Fruit fly (Drosophila melanogaster) whole organism, embryonic: ENCODE data around the gene CG5235.

Experiments used
- Asciz ChIP-seq: fragments of 200-800 bp; sonication (Bioruptor generic); optimal IDR thresholded peaks from 2 replicates; lab custom pipeline; 2017; ENCODE audit warnings: missing biosample characterization, mild to moderate bottlenecking, missing genetic modification characterization, missing genetic modification reagents
- Blimp-1 ChIP-seq: fragments of 200-800 bp; sonication (Bioruptor generic); optimal IDR thresholded peaks from 3 replicates; lab custom pipeline; 2018; ENCODE audit warnings: missing biosample characterization, missing genetic modification characterization, mild to moderate bottlenecking, moderate library complexity, missing genetic modification reagents
- CG1024 ChIP-seq: fragments of 200-800 bp; sonication (Bioruptor generic); IDR thresholded peaks from 2 replicates; pipeline ENCODE4 v1.3.6; 2022; ENCODE audit warnings: missing biosample characterization, missing genetic modification characterization
- CG10267 ChIP-seq: fragments of 200-800 bp; sonication (Bioruptor generic); optimal IDR thresholded peaks from 2 replicates; lab custom pipeline; 2018; ENCODE audit warnings: missing biosample characterization, mild to moderate bottlenecking, missing genetic modification characterization, moderate library complexity
- CG11247 ChIP-seq: fragments of 200-800 bp; sonication (Bioruptor generic); IDR thresholded peaks from 2 replicates; pipeline ENCODE4 v1.3.6; 2022; ENCODE audit warnings: missing biosample characterization, missing genetic modification characterization
- CG11723 ChIP-seq: fragments of 200-800 bp; sonication (Bioruptor generic); optimal IDR thresholded peaks from 2 replicates; lab custom pipeline; 2017; ENCODE audit warnings: missing biosample characterization, mild to moderate bottlenecking, missing genetic modification characterization
- CG13287 ChIP-seq: fragments of 200-800 bp; sonication (Bioruptor generic); IDR thresholded peaks from 2 replicates; pipeline ENCODE4 v1.3.6; 2022; ENCODE audit warnings: missing biosample characterization, missing genetic modification characterization; ENCODE audit not compliant: partially characterized antibody
- CG13296 ChIP-seq: fragments of 200-800 bp; sonication (Bioruptor generic); optimal IDR thresholded peaks from 3 replicates; lab custom pipeline; 2018; ENCODE audit warnings: missing biosample characterization, mild to moderate bottlenecking, missing genetic modification characterization
- CG14441 ChIP-seq: fragments of 200-800 bp; sonication (Bioruptor generic); IDR thresholded peaks from 2 replicates; pipeline ENCODE4 v1.3.6; 2022; ENCODE audit warnings: missing biosample characterization, missing genetic modification characterization
- CG15269 ChIP-seq: fragments of 200-800 bp; sonication (Bioruptor generic); optimal IDR thresholded peaks from 2 replicates; lab custom pipeline; 2018; ENCODE audit warnings: missing biosample characterization, mild to moderate bottlenecking, missing genetic modification characterization, moderate library complexity
- CG15601 ChIP-seq: fragments of 200-800 bp; sonication (Bioruptor generic); optimal IDR thresholded peaks from 3 replicates; lab custom pipeline; 2019; ENCODE audit warnings: missing biosample characterization, mild to moderate bottlenecking, missing genetic modification characterization, moderate library complexity
- CG16779 ChIP-seq: fragments of 200-800 bp; sonication (Bioruptor generic); IDR thresholded peaks from 2 replicates; pipeline ENCODE4 v1.3.6; 2022; ENCODE audit warnings: missing biosample characterization, missing genetic modification characterization
- CG17385 ChIP-seq: fragments of 200-800 bp; sonication (Bioruptor generic); optimal IDR thresholded peaks from 3 replicates; lab custom pipeline; 2018; ENCODE audit warnings: missing biosample characterization, mild to moderate bottlenecking, missing genetic modification characterization
- CG18619 ChIP-seq: fragments of 200-800 bp; sonication (Bioruptor generic); optimal IDR thresholded peaks from 3 replicates; lab custom pipeline; 2017; ENCODE audit warnings: missing biosample characterization, mild to moderate bottlenecking, missing genetic modification characterization
- CG2129 ChIP-seq: fragments of 200-800 bp; sonication (Bioruptor generic); IDR thresholded peaks from 2 replicates; pipeline ENCODE4 v1.3.6; 2022; ENCODE audit warnings: missing biosample characterization, missing genetic modification characterization; ENCODE audit not compliant: partially characterized antibody
- CG2199 ChIP-seq: fragments of 200-800 bp; sonication (Bioruptor generic); IDR thresholded peaks from 3 replicates; pipeline ENCODE4 v1.3.6; 2022; ENCODE audit warnings: missing biosample characterization, missing genetic modification characterization
- CG2712 ChIP-seq: fragments of 200-800 bp; optimal IDR thresholded peaks from 3 replicates; lab custom pipeline; 2019; ENCODE audit warnings: missing biosample characterization, mild to moderate bottlenecking, missing genetic modification characterization, moderate library complexity
- CG32532 ChIP-seq: fragments of 200-800 bp; sonication (Bioruptor generic); IDR thresholded peaks from 2 replicates; pipeline ENCODE4 v1.3.6; 2022; ENCODE audit warnings: missing biosample characterization, missing genetic modification characterization
- CG3995 ChIP-seq: fragments of 200-800 bp; sonication (Bioruptor generic); optimal IDR thresholded peaks from 3 replicates; lab custom pipeline; 2016; ENCODE audit warnings: missing biosample characterization, missing genetic modification characterization
- CG4730 ChIP-seq: fragments of 200-800 bp; sonication (Bioruptor generic); IDR thresholded peaks from 2 replicates; pipeline ENCODE4 v1.3.6; 2022; ENCODE audit warnings: missing biosample characterization, missing genetic modification characterization
- CG6791 ChIP-seq: fragments of 200-800 bp; sonication (Bioruptor generic); IDR thresholded peaks from 3 replicates; pipeline ENCODE4 v1.3.6; 2022; ENCODE audit warnings: missing biosample characterization, missing genetic modification characterization; ENCODE audit not compliant: partially characterized antibody
- CG7987 ChIP-seq: fragments of 200-800 bp; sonication (Bioruptor generic); optimal IDR thresholded peaks from 2 replicates; lab custom pipeline; 2018; ENCODE audit warnings: missing biosample characterization, mild to moderate bottlenecking, missing genetic modification characterization, moderate library complexity
- CG9817 ChIP-seq: fragments of 200-800 bp; sonication (Bioruptor generic); optimal IDR thresholded peaks from 2 replicates; lab custom pipeline; 2018; ENCODE audit warnings: missing biosample characterization, mild to moderate bottlenecking, missing genetic modification characterization, moderate library complexity
- Dbx ChIP-seq: fragments of 200-800 bp; sonication (Bioruptor generic); IDR thresholded peaks from 3 replicates; pipeline ENCODE4 v1.3.6; 2022; ENCODE audit warnings: missing biosample characterization, missing genetic modification characterization
- Drgx ChIP-seq: fragments of 200-800 bp; sonication (Bioruptor generic); IDR thresholded peaks from 2 replicates; pipeline ENCODE4 v1.3.6; 2022; ENCODE audit warnings: missing biosample characterization, missing genetic modification characterization
- MESR4 ChIP-seq: fragments of 200-800 bp; sonication (Bioruptor generic); optimal IDR thresholded peaks from 2 replicates; lab custom pipeline; 2018; ENCODE audit warnings: missing biosample characterization, mild to moderate bottlenecking, missing genetic modification characterization, moderate library complexity
- Med ChIP-seq: fragments of 200-800 bp; sonication (Bioruptor generic); peaks from one replicate; lab custom pipeline; 2016; ENCODE audit warnings: missing biosample characterization, missing genetic modification characterization, mild to moderate bottlenecking, inconsistent platforms, moderate library complexity
- NC2β ChIP-seq: fragments of 200-800 bp; sonication (Bioruptor generic); optimal IDR thresholded peaks from 2 replicates; lab custom pipeline; 2016; ENCODE audit warnings: missing biosample characterization, missing genetic modification characterization
- NFAT ChIP-seq: fragments of 200-800 bp; sonication (Bioruptor generic); IDR thresholded peaks from 2 replicates; pipeline ENCODE4 v1.3.6; 2022; ENCODE audit warnings: missing biosample characterization, missing genetic modification characterization
- Rfx ChIP-seq: fragments of 200-800 bp; sonication (Bioruptor generic); IDR thresholded peaks from 2 replicates; pipeline ENCODE4 v1.3.6; 2022; ENCODE audit warnings: missing biosample characterization, missing genetic modification characterization
- Xbp1 ChIP-seq: fragments of 200-800 bp; sonication (Bioruptor generic); optimal IDR thresholded peaks from 3 replicates; lab custom pipeline; 2016; ENCODE audit warnings: missing biosample characterization, mild to moderate bottlenecking, missing genetic modification characterization
- abd-A ChIP-seq: fragments of 200-800 bp; sonication (Bioruptor generic); optimal IDR thresholded peaks from 3 replicates; lab custom pipeline; 2019; ENCODE audit warnings: missing biosample characterization, mild to moderate bottlenecking, missing genetic modification characterization, moderate library complexity
- amos ChIP-seq: fragments of 200-800 bp; sonication (Bioruptor generic); IDR thresholded peaks from 2 replicates; pipeline ENCODE4 v1.3.6; 2022; ENCODE audit warnings: missing biosample characterization, missing genetic modification characterization; ENCODE audit not compliant: partially characterized antibody
- ato ChIP-seq: fragments of 200-800 bp; sonication (Bioruptor generic); IDR thresholded peaks from 2 replicates; pipeline ENCODE4 v1.3.6; 2022; ENCODE audit warnings: missing biosample characterization, missing genetic modification characterization; ENCODE audit not compliant: partially characterized antibody
- bab2 ChIP-seq: fragments of 200-800 bp; sonication (Bioruptor generic); optimal IDR thresholded peaks from 2 replicates; lab custom pipeline; 2016; ENCODE audit warnings: missing biosample characterization, missing genetic modification characterization
- bbx ChIP-seq: fragments of 200-800 bp; sonication (Bioruptor generic); IDR thresholded peaks from 2 replicates; pipeline ENCODE4 v1.3.6; 2022; ENCODE audit warnings: missing biosample characterization, missing genetic modification characterization; ENCODE audit not compliant: partially characterized antibody
- chinmo ChIP-seq: fragments of 200-800 bp; sonication (Bioruptor generic); IDR thresholded peaks from 4 replicates; pipeline ENCODE4 v1.3.6; 2022; ENCODE audit warnings: missing biosample characterization, missing genetic modification characterization; ENCODE audit not compliant: partially characterized antibody
- dati ChIP-seq: fragments of 200-800 bp; sonication (Bioruptor generic); IDR thresholded peaks from 2 replicates; pipeline ENCODE4 v1.3.6; 2022; ENCODE audit warnings: missing biosample characterization, missing genetic modification characterization
- ewg ChIP-seq: fragments of 200-800 bp; sonication (Bioruptor generic); optimal IDR thresholded peaks from 3 replicates; lab custom pipeline; 2017; ENCODE audit warnings: mild to moderate bottlenecking, missing biosample characterization, missing genetic modification reagents, missing genetic modification characterization
- fd64A ChIP-seq: fragments of 200-800 bp; sonication (Bioruptor generic); optimal IDR thresholded peaks from 3 replicates; lab custom pipeline; 2018; ENCODE audit warnings: missing biosample characterization, mild to moderate bottlenecking, missing genetic modification characterization
- lilli ChIP-seq: fragments of 200-800 bp; sonication (Bioruptor generic); optimal IDR thresholded peaks from 3 replicates; lab custom pipeline; 2016; ENCODE audit warnings: missing biosample characterization, missing genetic modification characterization
- nmo ChIP-seq: fragments of 200-800 bp; sonication (Bioruptor generic); optimal IDR thresholded peaks from 2 replicates; lab custom pipeline; 2018; ENCODE audit warnings: missing biosample characterization, mild to moderate bottlenecking, missing genetic modification characterization, moderate library complexity
- psq ChIP-seq: fragments of 200-800 bp; sonication (Bioruptor generic); optimal IDR thresholded peaks from 2 replicates; lab custom pipeline; 2017; ENCODE audit warnings: missing biosample characterization, missing genetic modification characterization
- tap ChIP-seq: fragments of 200-800 bp; optimal IDR thresholded peaks from 3 replicates; lab custom pipeline; 2019; ENCODE audit warnings: missing biosample characterization, mild to moderate bottlenecking, missing genetic modification characterization, moderate library complexity
- twi ChIP-seq: fragments of 200-800 bp; optimal IDR thresholded peaks from 2 replicates; lab custom pipeline; 2019; ENCODE audit warnings: missing biosample characterization, mild to moderate bottlenecking, missing genetic modification characterization, moderate library complexity
- wor ChIP-seq: fragments of 200-800 bp; sonication (Bioruptor generic); IDR thresholded peaks from 2 replicates; pipeline ENCODE4 v1.3.6; 2022; ENCODE audit warnings: missing biosample characterization, missing genetic modification characterization

The CG5235 gene

DNA sequence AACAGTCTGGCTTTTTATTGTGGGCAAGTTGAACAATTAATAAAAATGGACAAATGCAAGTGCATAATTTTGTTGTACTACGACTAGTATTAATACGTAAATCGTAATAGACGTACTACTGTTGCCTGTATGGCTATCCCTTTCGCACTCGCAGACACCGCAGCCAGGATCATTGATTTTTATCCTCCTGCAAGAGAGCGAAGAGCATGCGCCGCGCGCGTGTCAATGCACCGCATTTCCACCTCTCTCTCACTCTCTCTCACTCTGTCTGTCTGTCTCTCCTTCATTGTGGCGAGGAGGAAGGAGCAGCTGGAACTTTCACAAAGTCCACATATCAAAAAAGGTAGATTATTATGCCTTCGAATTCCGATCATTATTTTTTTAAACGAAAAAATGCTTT is 43.1 kb downstream of the CG5235 start (continued):
- TF ChIP-seq ewg, result peak; percentile 90

DNA sequence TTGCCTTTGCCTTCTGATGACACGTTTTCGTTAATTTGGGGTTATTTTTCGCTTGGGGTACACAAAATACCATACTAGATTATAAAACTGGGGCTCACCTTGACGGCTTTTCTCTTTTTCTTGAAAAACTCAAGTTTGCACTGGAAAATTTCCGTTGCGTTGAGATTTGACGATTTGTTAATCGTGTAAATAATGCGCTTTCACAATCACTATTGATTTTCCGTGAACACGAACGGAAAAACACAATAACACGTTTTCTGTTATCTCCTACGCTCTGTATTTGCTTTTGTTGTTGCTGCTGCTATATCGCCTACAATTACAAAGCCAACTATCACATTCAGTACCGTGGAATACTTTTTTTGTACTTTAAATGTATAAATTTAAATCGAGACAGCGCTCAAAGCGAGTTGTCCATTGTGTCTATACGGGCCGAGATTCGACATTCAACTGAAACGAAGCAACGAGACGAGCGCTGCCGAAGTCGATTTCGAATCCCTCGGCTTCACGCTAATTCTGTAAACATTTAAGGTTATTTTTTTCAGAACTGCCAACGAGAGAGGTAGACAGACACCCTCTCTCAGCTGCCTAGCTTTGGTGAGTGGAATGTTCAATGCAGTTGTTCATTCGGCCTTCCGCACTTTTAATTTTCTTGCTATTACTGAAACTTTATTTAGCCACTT is 43.7 kb downstream of the CG5235 start:
- peak; percentile 23; the same call in 2 of the 3 replicates for TF ChIP-seq Dbx (GFP tag; lab: Robert Waterston, UW)
- TF ChIP-seq Rfx (GFP tag; lab: Robert Waterston, UW), result peak; percentile 63
- peak; percentile 92 for TF ChIP-seq Med (GFP tag; lab: Kevin White, UChicago)
- peak; percentile 65 for TF ChIP-seq NFAT (GFP tag; lab: Robert Waterston, UW)
- peak; percentile 25 for TF ChIP-seq lilli (GFP tag; lab: Kevin White, UChicago)
- peak; percentile 8 for TF ChIP-seq CG2712
- TF ChIP-seq bab2 (GFP tag; lab: Kevin White, UChicago), result no peak
- no peak for TF ChIP-seq psq (GFP tag; lab: Kevin White, UChicago)
- no peak for TF ChIP-seq CG2129 (GFP tag; lab: Robert Waterston, UW)
- TF ChIP-seq CG11723 (GFP tag; lab: Kevin White, UChicago), result no peak
- TF ChIP-seq CG11247, result peak; percentile 38; the same call in 1 of the 2 replicates
- TF ChIP-seq CG4730 (GFP tag; lab: Robert Waterston, UW), result no peak
- peak; percentile 4 for TF ChIP-seq nmo (GFP tag; lab: Kevin White, UChicago)
- TF ChIP-seq ato (GFP tag; lab: Robert Waterston, UW), result 0 out of 2 replicates have a peak, but pooled peaks have one; percentile 24
- peak; percentile 44; the same call in 1 of the 2 replicates for TF ChIP-seq amos (GFP tag; lab: Robert Waterston, UW)
- no peak for TF ChIP-seq CG18619 (GFP tag; lab: Kevin White, UChicago)
- TF ChIP-seq tap (tag; lab: Kevin White, UChicago), result peak; percentile 52
- TF ChIP-seq dati (GFP tag; lab: Robert Waterston, UW), result no peak
- TF ChIP-seq CG15601 (tag; lab: Kevin White, UChicago), result peak; percentile 28
- no peak for TF ChIP-seq CG16779 (GFP tag; lab: Robert Waterston, UW)
- TF ChIP-seq CG17385, result peak; percentile 1
- peak; percentile 7 for TF ChIP-seq CG15269 (tag; lab: Kevin White, UChicago)
- peak; percentile 5 for TF ChIP-seq Xbp1 (GFP tag; lab: Kevin White, UChicago)
- TF ChIP-seq CG10267 (tag; lab: Kevin White, UChicago), result peak; percentile 4
- TF ChIP-seq CG3995, result no peak
- TF ChIP-seq CG2199, result peak; percentile 89
- 0 out of 3 replicates have a peak, but pooled peaks have one; percentile 38 for TF ChIP-seq CG6791
- peak; percentile 62 for TF ChIP-seq Drgx (GFP tag; lab: Robert Waterston, UW)
- peak; percentile 22 for TF ChIP-seq fd64A (GFP tag; lab: Kevin White, UChicago)
- no peak for TF ChIP-seq wor (GFP tag; lab: Robert Waterston, UW)
- peak; percentile 58; the same call in 1 of the 2 replicates for TF ChIP-seq bbx (GFP tag; lab: Robert Waterston, UW)
- no peak for TF ChIP-seq Blimp-1 (GFP tag; lab: Kevin White, UChicago)
- peak; percentile 11 for TF ChIP-seq Asciz (GFP tag; lab: Kevin White, UChicago)
- TF ChIP-seq chinmo (GFP tag; lab: Robert Waterston, UW), result peak; percentile 94
- TF ChIP-seq NC2β (GFP tag; lab: Kevin White, UChicago), result peak; percentile 14
- TF ChIP-seq MESR4 (GFP tag; lab: Kevin White, UChicago), result peak; percentile 57
- 0 out of 2 replicates have a peak, but pooled peaks have one; percentile 7 for TF ChIP-seq CG1024 (GFP tag; lab: Robert Waterston, UW)
- peak; percentile 10; the same call in 1 of the 2 replicates for TF ChIP-seq CG13287 (GFP tag; lab: Robert Waterston, UW)
- TF ChIP-seq twi (tag; lab: Kevin White, UChicago), result no peak
- peak; percentile 36; the same call in 1 of the 2 replicates for TF ChIP-seq CG14441 (GFP tag; lab: Robert Waterston, UW)
- peak; percentile 44; the same call in 1 of the 2 replicates for TF ChIP-seq CG32532 (GFP tag; lab: Robert Waterston, UW)
- peak; percentile 85 for TF ChIP-seq abd-A (tag; lab: Kevin White, UChicago)
- TF ChIP-seq CG13296 (GFP tag; lab: Kevin White, UChicago), result peak; percentile 23
- TF ChIP-seq CG7987 (GFP tag; lab: Kevin White, UChicago), result peak; percentile 18
- no peak for TF ChIP-seq CG9817 (tag; lab: Kevin White, UChicago)
